Fruit fly (Drosophila melanogaster): ENCODE data around the gene SpdS.
A peak's percentile ranks its signal among the peaks of the same experiment; 100 is the strongest.

The SpdS gene

DNA sequence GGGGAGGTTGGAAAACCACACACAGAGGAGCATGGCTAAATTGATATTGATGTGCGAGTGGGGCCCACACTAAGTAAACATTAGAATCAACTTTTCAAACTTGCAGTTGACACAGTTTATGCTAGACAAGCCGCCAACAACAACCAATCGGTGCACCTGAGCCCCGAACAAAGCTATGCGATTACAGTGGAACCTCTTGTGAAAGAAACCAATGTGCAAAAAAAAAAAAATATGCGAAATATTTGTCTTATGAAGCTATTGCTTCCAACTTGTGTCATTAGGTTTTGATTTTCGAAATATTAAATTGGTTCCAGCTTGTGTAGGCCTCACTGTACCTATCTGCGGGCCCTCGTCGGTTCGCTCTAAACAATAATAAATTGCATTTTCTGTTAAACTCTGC, 13.1 kb upstream of the SpdS start (continued):
- TF ChIP-seq CG3919 (GFP tag; optimal IDR thresholded peaks at IDR 0.05) (peak; percentile 84), OdsH (GFP tag; optimal IDR thresholded peaks at IDR 0.05) (peak; percentile 75), pdm3 (GFP tag; optimal IDR thresholded peaks at IDR 0.05) (peak; percentile 66), achi (GFP tag; optimal IDR thresholded peaks at IDR 0.05) (peak; percentile 55), CG34406 (GFP tag; optimal IDR thresholded peaks at IDR 0.05) (peak; percentile 41), Blimp-1 (GFP tag; optimal IDR thresholded peaks at IDR 0.05) (no peak), CG7368 (GFP tag; optimal IDR thresholded peaks at IDR 0.05) (peak; percentile 43), Ets96B (tag; optimal IDR thresholded peaks at IDR 0.05) (peak; percentile 25), dsx (GFP tag; optimal IDR thresholded peaks at IDR 0.05; ENCODE audit: poor library complexity, severe bottlenecking) (peak; percentile 29), CG11762 (GFP tag; optimal IDR thresholded peaks at IDR 0.05; ENCODE audit: insufficient read depth) (peak; percentile 67), dac (GFP tag; optimal IDR thresholded peaks at IDR 0.05) (peak; percentile 67), spab (GFP tag; optimal IDR thresholded peaks at IDR 0.05) (peak; percentile 21), CG6808 (GFP tag; optimal IDR thresholded peaks at IDR 0.05) (peak; percentile 53), CG8319 (GFP tag; optimal IDR thresholded peaks at IDR 0.05) (peak; percentile 34), Gug (GFP tag; IDR thresholded peaks at IDR 0.05) (peak; percentile 89), CG4318 (GFP tag; optimal IDR thresholded peaks at IDR 0.05) (no peak), topi (GFP tag; optimal IDR thresholded peaks at IDR 0.05) (peak; percentile 46), CG6792 (GFP tag; optimal IDR thresholded peaks at IDR 0.05) (peak; percentile 41), CG32006 (GFP tag; optimal IDR thresholded peaks at IDR 0.05) (peak; percentile 85), lz (GFP tag; optimal IDR thresholded peaks at IDR 0.05) (peak; percentile 45), Hr4 (GFP tag; optimal IDR thresholded peaks at IDR 0.05) (peak; percentile 78), Sox15 (GFP tag; optimal IDR thresholded peaks at IDR 0.05) (peak; percentile 13), Eip78C (GFP tag) (peak; percentile 94), Ets21C (GFP tag; optimal IDR thresholded peaks at IDR 0.05) (no peak), Sox14 (GFP tag; optimal IDR thresholded peaks at IDR 0.05) (peak; percentile 63), CG9139 (GFP tag; optimal IDR thresholded peaks at IDR 0.05) (peak; percentile 1), eg (GFP tag; IDR thresholded peaks at IDR 0.05) (peak; percentile 96), fd85E (GFP tag; optimal IDR thresholded peaks at IDR 0.05) (no peak)

- TF ChIP-seq svp (GFP tag): no peak
- TF ChIP-seq CG9139 (GFP tag; optimal IDR thresholded peaks at IDR 0.05): no peak
- no peak for TF ChIP-seq dsx (GFP tag; optimal IDR thresholded peaks at IDR 0.05; ENCODE audit: poor library complexity, severe bottlenecking)
- TF ChIP-seq Hr4 (GFP tag; optimal IDR thresholded peaks at IDR 0.05): no peak
- TF ChIP-seq Gug (GFP tag; IDR thresholded peaks at IDR 0.05): no peak
- no peak for TF ChIP-seq CG6276 (GFP tag; optimal IDR thresholded peaks at IDR 0.05)
- TF ChIP-seq dac (GFP tag; optimal IDR thresholded peaks at IDR 0.05): no peak
- no peak for TF ChIP-seq salr (GFP tag; optimal IDR thresholded peaks at IDR 0.05)
These were observed 11.2 kb upstream of the SpdS start for dm6 chr3R:9620278-9620677.

DNA sequence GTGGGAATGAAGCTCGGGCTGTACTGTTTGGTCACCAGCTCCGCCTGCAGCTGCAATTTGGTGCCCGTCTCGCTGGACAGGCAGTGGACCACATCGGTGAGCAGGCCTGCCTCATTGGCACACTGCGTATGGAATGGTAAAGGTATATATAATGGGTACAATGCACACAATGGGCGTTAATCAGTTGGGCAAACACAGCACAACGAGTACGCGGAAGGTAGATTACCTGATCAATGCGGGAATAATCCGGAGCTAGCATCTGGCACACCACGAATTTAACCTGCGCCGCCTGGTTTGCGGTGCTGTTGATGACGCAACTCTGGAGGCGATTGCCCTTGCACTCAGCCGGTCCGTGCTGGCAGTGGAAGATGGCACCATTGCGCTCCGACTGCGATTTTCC, 6.0 kb upstream of the SpdS start:
- no peak for TF ChIP-seq CG6808 (GFP tag; optimal IDR thresholded peaks at IDR 0.05)
- TF ChIP-seq svp (GFP tag): no peak
- 0 out of 2 replicates have a peak, but pooled peaks have one; percentile 22 for TF ChIP-seq CG15336 (GFP tag; IDR thresholded peaks at IDR 0.05)
- TF ChIP-seq Hr38 (GFP tag; optimal IDR thresholded peaks at IDR 0.05): no peak
- no peak for TF ChIP-seq Ets96B (tag; optimal IDR thresholded peaks at IDR 0.05)
- no peak for TF ChIP-seq Eip78C (GFP tag)
- no peak for TF ChIP-seq pdm3 (GFP tag; optimal IDR thresholded peaks at IDR 0.05)
- TF ChIP-seq esn (GFP tag; optimal IDR thresholded peaks at IDR 0.05): no peak
- no peak for TF ChIP-seq net (GFP tag; optimal IDR thresholded peaks at IDR 0.05)
- TF ChIP-seq Blimp-1 (GFP tag; optimal IDR thresholded peaks at IDR 0.05): no peak
- no peak for TF ChIP-seq CG11762 (GFP tag; optimal IDR thresholded peaks at IDR 0.05; ENCODE audit: insufficient read depth)
- peak; percentile 52 for TF ChIP-seq vri (GFP tag; optimal IDR thresholded peaks at IDR 0.05)
- TF ChIP-seq achi (GFP tag; optimal IDR thresholded peaks at IDR 0.05): no peak
- peak; percentile 56 for TF ChIP-seq CG1621 (tag; optimal IDR thresholded peaks at IDR 0.05)
- peak; percentile 31; the same call in 1 of the 3 replicates for TF ChIP-seq CG6163 (GFP tag; IDR thresholded peaks at IDR 0.05)
- TF ChIP-seq Hr39 (GFP tag; optimal IDR thresholded peaks at IDR 0.05): no peak
- no peak for TF ChIP-seq topi (GFP tag; optimal IDR thresholded peaks at IDR 0.05)
- TF ChIP-seq OdsH (GFP tag; optimal IDR thresholded peaks at IDR 0.05): no peak
- peak; percentile 17 for TF ChIP-seq fkh (GFP tag; optimal IDR thresholded peaks at IDR 0.05)
- TF ChIP-seq fd85E (GFP tag; optimal IDR thresholded peaks at IDR 0.05): no peak
- no peak for TF ChIP-seq lz (GFP tag; optimal IDR thresholded peaks at IDR 0.05)
- TF ChIP-seq acj6 (GFP tag; optimal IDR thresholded peaks at IDR 0.05): no peak
- TF ChIP-seq CG6854 (GFP tag; optimal IDR thresholded peaks at IDR 0.05): no peak
- no peak for TF ChIP-seq Gug (GFP tag; IDR thresholded peaks at IDR 0.05)

Data from whole organism, prepupa.